Worm (Caenorhabditis elegans) whole organism, late embryonic: ENCODE measurements around the gene srd-46.

ENCODE experiments used
- F13H6.1 ChIP-seq: sonication (generic microtip); optimal IDR thresholded peaks from 2 replicates; lab custom pipeline; 2016; ENCODE audit warnings: missing genetic modification characterization, missing compliant biosample characterization
- fkh-10 ChIP-seq: fragments of 150-350 bp; optimal IDR thresholded peaks from 2 replicates; lab custom pipeline; 2014; ENCODE audit warnings: missing biosample characterization, missing genetic modification reagents, missing genetic modification characterization
- nhr-232 ChIP-seq: sonication (generic microtip); optimal IDR thresholded peaks from 2 replicates; lab custom pipeline; 2016; ENCODE audit warnings: missing genetic modification characterization, missing compliant biosample characterization
- pha-4 ChIP-seq: fragments of 150-350 bp; optimal IDR thresholded peaks from 2 replicates; lab custom pipeline; 2018; ENCODE audit warnings: missing biosample characterization, missing genetic modification reagents, missing genetic modification characterization

DNA sequence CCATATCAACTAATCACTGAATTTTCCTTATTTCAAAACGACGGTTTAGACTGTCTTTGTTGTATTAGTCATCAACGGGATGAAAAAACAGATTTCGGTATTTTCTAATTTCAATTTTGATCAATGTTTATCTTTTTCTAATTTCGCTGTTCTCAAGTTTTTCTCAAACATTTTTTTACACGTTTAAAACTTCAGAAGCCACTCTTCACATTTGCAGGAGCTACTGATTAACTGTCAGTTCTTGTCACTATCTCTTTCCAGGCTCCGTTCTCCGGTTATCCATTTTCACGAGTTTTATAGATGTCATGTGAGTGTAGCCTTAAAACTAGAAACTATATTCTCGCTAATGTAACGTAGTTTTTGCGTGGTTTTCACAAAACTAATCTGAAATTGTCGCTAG, 41.4 kb upstream of the srd-46 start, which contains the start of gene C04B4.4:
- no peak for TF ChIP-seq nhr-232
- TF ChIP-seq fkh-10 (GFP tag; lab: Kevin White, UChicago) = no peak
- TF ChIP-seq F13H6.1 (tag; lab: Kevin White, UChicago) = no peak
- TF ChIP-seq pha-4 (tag; lab: Kevin White, UChicago) = no peak
